Fruit fly (Drosophila melanogaster): Measurements from ENCODE around the gene Apt1.

dm6 chr3L:11596585-11597252, 31.1 kb upstream of the Apt1 start, which contains the start of gene CG7368:
- TF ChIP-seq Myc (optimal IDR thresholded peaks at IDR 0.05) (no peak), psq (optimal IDR thresholded peaks at IDR 0.05) (no peak), insv (optimal IDR thresholded peaks at IDR 0.05) (no peak), Sin3A (optimal IDR thresholded peaks at IDR 0.05) (no peak)
